Fruit fly (Drosophila melanogaster) whole organism, pupa: Measurements from ENCODE around the gene IFT46.

Source experiments
- CG12605 ChIP-seq: fragments of 200-800 bp; sonication (Bioruptor generic); IDR thresholded peaks from 2 replicates; pipeline ENCODE4 v1.3.6; 2022; ENCODE audit warnings: missing biosample characterization, missing genetic modification characterization
- CG15710 ChIP-seq: fragments of 200-800 bp; sonication (Bioruptor generic); optimal IDR thresholded peaks from 2 replicates; lab custom pipeline; 2018; ENCODE audit warnings: missing biosample characterization, mild to moderate bottlenecking, missing genetic modification characterization, moderate library complexity
- CG17806 ChIP-seq: fragments of 200-800 bp; sonication (Bioruptor generic); optimal IDR thresholded peaks from 2 replicates; lab custom pipeline; 2018; ENCODE audit warnings: missing biosample characterization, mild to moderate bottlenecking, missing genetic modification characterization, moderate library complexity
- CG32121 ChIP-seq: fragments of 200-800 bp; sonication (Bioruptor generic); IDR thresholded peaks from 2 replicates; pipeline ENCODE4 v1.3.6; 2022; ENCODE audit warnings: missing biosample characterization, missing genetic modification characterization
- CG8301 ChIP-seq: fragments of 200-800 bp; sonication (Bioruptor generic); optimal IDR thresholded peaks from 2 replicates; lab custom pipeline; 2018; ENCODE audit warnings: missing biosample characterization, mild to moderate bottlenecking, missing genetic modification characterization
- CG9948 ChIP-seq: fragments of 200-800 bp; sonication (Bioruptor generic); optimal IDR thresholded peaks from 2 replicates; lab custom pipeline; 2018; ENCODE audit warnings: missing biosample characterization, mild to moderate bottlenecking, missing genetic modification characterization, moderate library complexity
- EcR ChIP-seq: fragments of 200-800 bp; sonication (Bioruptor generic); optimal IDR thresholded peaks from 3 replicates; lab custom pipeline; 2019; ENCODE audit warnings: missing biosample characterization, missing genetic modification characterization, mild to moderate bottlenecking, moderate library complexity, missing genetic modification reagents
- Pif1A ChIP-seq: fragments of 200-800 bp; sonication (Bioruptor generic); optimal IDR thresholded peaks from 3 replicates; lab custom pipeline; 2016; ENCODE audit warnings: missing biosample characterization, missing genetic modification characterization
- Snoo ChIP-seq: fragments of 200-800 bp; sonication (Bioruptor generic); optimal IDR thresholded peaks from 3 replicates; lab custom pipeline; 2017; ENCODE audit warnings: missing biosample characterization, mild to moderate bottlenecking, missing genetic modification characterization, inconsistent platforms
- fd96Ca ChIP-seq: fragments of 200-800 bp; sonication (Bioruptor generic); IDR thresholded peaks from 3 replicates; pipeline ENCODE4 v1.3.6; 2022; ENCODE audit warnings: missing biosample characterization, missing genetic modification characterization
- gl ChIP-seq: fragments of 200-800 bp; sonication (Bioruptor generic); optimal IDR thresholded peaks from 2 replicates; lab custom pipeline; 2018; ENCODE audit warnings: missing biosample characterization, mild to moderate bottlenecking, missing genetic modification characterization
- rn ChIP-seq: fragments of 200-800 bp; sonication (Bioruptor generic); IDR thresholded peaks from 2 replicates; pipeline ENCODE4 v1.3.6; 2022; ENCODE audit warnings: missing biosample characterization, missing genetic modification characterization

DNA sequence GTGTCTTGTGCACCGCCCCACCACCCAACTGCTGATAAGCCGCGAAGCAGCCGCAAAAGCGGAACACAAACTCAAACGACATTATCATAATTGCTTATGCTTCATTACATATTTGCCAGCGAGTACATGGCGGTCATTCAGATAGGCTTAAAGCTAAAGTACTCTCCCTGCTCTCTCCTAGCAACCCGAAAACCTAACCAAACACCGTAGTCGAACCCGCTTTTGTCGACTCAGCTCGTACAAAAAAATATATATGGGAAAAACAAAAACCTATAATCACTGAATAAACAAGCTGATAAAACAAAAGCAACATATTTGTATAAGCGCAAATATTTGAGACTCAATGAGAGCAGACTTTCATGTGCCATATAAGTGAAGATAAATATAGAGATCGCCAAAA, 11.1 kb upstream of the IFT46 start:
- TF ChIP-seq CG17806 (tag; lab: Kevin White, UChicago): no peak
- TF ChIP-seq Pif1A: no peak
- TF ChIP-seq EcR (GFP tag; lab: Kevin White, UChicago): no peak
- TF ChIP-seq CG15710 (tag; lab: Kevin White, UChicago): no peak
- TF ChIP-seq gl (tag; lab: Kevin White, UChicago): no peak
- TF ChIP-seq rn (GFP tag; lab: Robert Waterston, UW): no peak
- peak; percentile 8 for TF ChIP-seq Snoo (tag; lab: Kevin White, UChicago)
- no peak for TF ChIP-seq fd96Ca
- no peak for TF ChIP-seq CG8301
- TF ChIP-seq CG9948 (tag; lab: Kevin White, UChicago): no peak
- no peak for TF ChIP-seq CG32121
- TF ChIP-seq CG12605 (GFP tag; lab: Robert Waterston, UW): no peak
